Worm (Caenorhabditis elegans) whole organism, late embryonic: ENCODE measurements around the gene K10H10.9.
A peak's percentile ranks its signal among the peaks of the same experiment; 100 is the strongest.

Experiments used
- C08G9.2 ChIP-seq: sonication (generic microtip); optimal IDR thresholded peaks from 2 replicates; lab custom pipeline; 2016; ENCODE audit warnings: mild to moderate bottlenecking, missing genetic modification characterization, moderate library complexity, missing compliant biosample characterization
- C38D4.7 ChIP-seq: fragments of 200-800 bp; sonication (Bioruptor generic); optimal IDR thresholded peaks from 2 replicates; lab custom pipeline; 2018; ENCODE audit warnings: mild to moderate bottlenecking, missing genetic modification characterization, moderate library complexity, missing compliant biosample characterization
- K09A11.1 ChIP-seq: sonication (generic microtip); optimal IDR thresholded peaks from 2 replicates; lab custom pipeline; 2017; ENCODE audit warnings: antibody characterized with exemption, mild to moderate bottlenecking, missing genetic modification characterization, missing compliant biosample characterization; ENCODE audit not compliant: insufficient read depth
- Y22D7AL.16 ChIP-seq: sonication (generic microtip); optimal IDR thresholded peaks from 2 replicates; lab custom pipeline; 2016; ENCODE audit warnings: missing genetic modification characterization, missing compliant biosample characterization
- ama-1 ChIP-seq: fragments of 150-350 bp; optimal IDR thresholded peaks from 2 replicates; lab custom pipeline; 2014
- ceh-2 ChIP-seq: sonication (generic microtip); optimal IDR thresholded peaks from 2 replicates; lab custom pipeline; 2016; ENCODE audit warnings: missing genotype, missing genetic modification characterization, missing compliant biosample characterization
- ceh-22 ChIP-seq: sonication (generic microtip); optimal IDR thresholded peaks from 2 replicates; lab custom pipeline; 2017; ENCODE audit warnings: missing biosample characterization, missing genetic modification characterization
- ceh-30 ChIP-seq: fragments of 150-350 bp; optimal IDR thresholded peaks from 2 replicates; lab custom pipeline; 2014; ENCODE audit warnings: missing biosample characterization, missing genetic modification characterization
- ceh-31 ChIP-seq: sonication (generic microtip); optimal IDR thresholded peaks from 2 replicates; lab custom pipeline; 2016; ENCODE audit warnings: missing genetic modification characterization, missing compliant biosample characterization
- ceh-45 ChIP-seq: fragments of 200-800 bp; sonication (Bioruptor generic); IDR thresholded peaks from 2 replicates; pipeline ENCODE4 v1.3.6; 2022; ENCODE audit warnings: missing genetic modification reagents, missing genetic modification characterization, missing compliant biosample characterization
- ceh-48 ChIP-seq: sonication (generic microtip); optimal IDR thresholded peaks from 2 replicates; lab custom pipeline; 2016; ENCODE audit warnings: missing genetic modification characterization, inconsistent platforms, missing compliant biosample characterization
- ceh-9 ChIP-seq: sonication (generic microtip); optimal IDR thresholded peaks from 2 replicates; lab custom pipeline; 2016; ENCODE audit warnings: mild to moderate bottlenecking, missing genetic modification characterization, inconsistent platforms, missing compliant biosample characterization
- che-1 ChIP-seq: sonication (generic microtip); optimal IDR thresholded peaks from 2 replicates; lab custom pipeline; 2016; ENCODE audit warnings: mild to moderate bottlenecking, missing genetic modification characterization, missing compliant biosample characterization
- dmd-4 ChIP-seq: sonication (generic microtip); optimal IDR thresholded peaks from 2 replicates; lab custom pipeline; 2016; ENCODE audit warnings: borderline replicate concordance, missing genetic modification characterization, missing compliant biosample characterization
- dve-1 ChIP-seq: sonication (generic microtip); optimal IDR thresholded peaks from 2 replicates; lab custom pipeline; 2017; ENCODE audit warnings: antibody characterized with exemption, mild to moderate bottlenecking, missing genetic modification characterization, missing compliant biosample characterization
- ets-4 ChIP-seq: sonication (generic microtip); optimal IDR thresholded peaks from 2 replicates; lab custom pipeline; 2016; ENCODE audit warnings: missing genetic modification characterization, missing compliant biosample characterization
- hlh-13 ChIP-seq: fragments of 200-800 bp; sonication (Bioruptor generic); optimal IDR thresholded peaks from 2 replicates; lab custom pipeline; 2018; ENCODE audit warnings: mild to moderate bottlenecking, missing genetic modification characterization, missing compliant biosample characterization
- madf-2 ChIP-seq: sonication (generic microtip); optimal IDR thresholded peaks from 2 replicates; lab custom pipeline; 2017; ENCODE audit warnings: missing genetic modification characterization, missing compliant biosample characterization
- mec-3 ChIP-seq: sonication (generic microtip); optimal IDR thresholded peaks from 2 replicates; lab custom pipeline; 2016; ENCODE audit warnings: borderline replicate concordance, missing genetic modification characterization, missing compliant biosample characterization
- nfya-1 ChIP-seq: sonication (generic microtip); optimal IDR thresholded peaks from 2 replicates; lab custom pipeline; 2017; ENCODE audit warnings: missing genetic modification characterization, mild to moderate bottlenecking, missing compliant biosample characterization, antibody characterized with exemption, moderate library complexity
- nhr-11 ChIP-seq: fragments of 150-350 bp; optimal IDR thresholded peaks from 2 replicates; lab custom pipeline; 2014; ENCODE audit warnings: missing biosample characterization, missing genetic modification characterization
- npax-4 ChIP-seq: sonication (generic microtip); optimal IDR thresholded peaks from 2 replicates; lab custom pipeline; 2016; ENCODE audit warnings: missing genetic modification characterization, missing compliant biosample characterization
- odd-2 ChIP-seq: sonication (generic microtip); optimal IDR thresholded peaks from 2 replicates; lab custom pipeline; 2017; ENCODE audit warnings: antibody characterized with exemption, mild to moderate bottlenecking, missing genetic modification characterization, missing compliant biosample characterization
- pag-3 ChIP-seq: sonication (generic microtip); optimal IDR thresholded peaks from 2 replicates; lab custom pipeline; 2016; ENCODE audit warnings: missing compliant biosample characterization, missing genetic modification characterization, borderline replicate concordance
- pat-9 ChIP-seq: fragments of 200-800 bp; sonication (Bioruptor generic); optimal IDR thresholded peaks from 2 replicates; lab custom pipeline; 2018; ENCODE audit warnings: mild to moderate bottlenecking, missing genetic modification characterization, moderate library complexity, missing compliant biosample characterization
- sox-2 ChIP-seq: fragments of 200-800 bp; sonication (Bioruptor generic); IDR thresholded peaks from 2 replicates; pipeline ENCODE4 v1.3.6; 2022; ENCODE audit warnings: missing genetic modification reagents, missing genetic modification characterization, missing compliant biosample characterization
- tbx-2 ChIP-seq: sonication (generic microtip); optimal IDR thresholded peaks from 2 replicates; lab custom pipeline; 2016; ENCODE audit warnings: missing genetic modification characterization, missing compliant biosample characterization
- tbx-7 ChIP-seq: sonication (generic microtip); optimal IDR thresholded peaks from 2 replicates; lab custom pipeline; 2016; ENCODE audit warnings: missing genotype, missing genetic modification characterization, missing compliant biosample characterization
- unc-42 ChIP-seq: sonication (generic microtip); optimal IDR thresholded peaks from 2 replicates; lab custom pipeline; 2016; ENCODE audit warnings: missing genotype, missing genetic modification characterization, missing compliant biosample characterization
- unc-55 ChIP-seq: sonication (generic microtip); optimal IDR thresholded peaks from 2 replicates; lab custom pipeline; 2017; ENCODE audit warnings: missing biosample characterization, missing genetic modification reagents, missing genetic modification characterization
- unc-86 ChIP-seq: sonication (generic microtip); optimal IDR thresholded peaks from 2 replicates; lab custom pipeline; 2016; ENCODE audit warnings: missing genetic modification characterization, missing compliant biosample characterization
- zip-5 ChIP-seq: sonication (generic microtip); optimal IDR thresholded peaks from 2 replicates; lab custom pipeline; 2016; ENCODE audit warnings: missing genetic modification characterization, missing compliant biosample characterization

The K10H10.9 gene

ce11 chrII:14483813-14484212 is 31.1 kb downstream of the K10H10.9 start:
- TF ChIP-seq nhr-11 (tag; lab: Kevin White, UChicago): no peak
- no peak for TF ChIP-seq unc-86
- no peak for TF ChIP-seq dve-1 (tag; lab: Kevin White, UChicago)
- TF ChIP-seq sox-2 (GFP tag; lab: Robert Waterston, UW): no peak
- no peak for TF ChIP-seq madf-2
- no peak for TF ChIP-seq mec-3 (tag; lab: Kevin White, UChicago)
- TF ChIP-seq ceh-22 (tag; lab: Kevin White, UChicago): no peak

DNA sequence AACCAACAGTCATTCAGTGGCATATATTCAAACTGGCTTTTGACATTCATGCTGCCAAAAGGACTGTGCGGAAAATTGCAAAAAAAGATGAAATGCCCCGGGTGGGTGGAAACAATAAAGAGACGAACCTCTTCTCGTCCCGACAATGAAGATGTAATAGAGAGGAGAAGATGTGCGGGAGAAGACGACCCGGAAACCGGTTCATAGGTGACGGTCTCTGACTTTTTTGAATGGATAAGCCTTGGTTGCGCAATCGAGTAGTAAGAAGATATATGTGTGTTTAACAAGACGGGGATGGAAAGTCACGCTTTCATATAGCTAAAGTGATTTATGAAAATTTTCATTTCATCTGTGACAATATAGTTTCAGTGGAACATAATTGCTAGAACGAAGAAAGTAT is 34.1 kb downstream of the K10H10.9 start:
- TF ChIP-seq nfya-1 (no peak), dmd-4 (tag; lab: Kevin White, UChicago) (no peak), pat-9 (tag; lab: Kevin White, UChicago) (no peak), ceh-45 (GFP tag; lab: Robert Waterston, UW) (no peak), unc-55 (GFP tag; lab: Kevin White, UChicago) (no peak)

ce11 chrII:14479583-14480245 is 35.2 kb downstream of the K10H10.9 start, which contains the start of gene C13B4.1:
C13B4.1 (minus strand) TSS chrII:14479633.
- TF ChIP-seq ceh-48: no peak
- TF ChIP-seq ceh-22 (tag; lab: Kevin White, UChicago): no peak
- TF ChIP-seq tbx-2 (tag; lab: Kevin White, UChicago): peak; percentile 38
- no peak for TF ChIP-seq unc-55 (GFP tag; lab: Kevin White, UChicago)
- no peak for TF ChIP-seq ceh-30
- no peak for TF ChIP-seq C38D4.7 (GFP tag; lab: Kevin White, UChicago)
- peak; percentile 9 for TF ChIP-seq zip-5 (tag; lab: Kevin White, UChicago)
- no peak for TF ChIP-seq hlh-13
- TF ChIP-seq K09A11.1 (tag; lab: Kevin White, UChicago): no peak
- peak; percentile 27 for TF ChIP-seq C08G9.2 (tag; lab: Kevin White, UChicago)
- TF ChIP-seq dmd-4 (tag; lab: Kevin White, UChicago): no peak
- no peak for TF ChIP-seq ceh-9
- no peak for TF ChIP-seq pag-3
- no peak for TF ChIP-seq tbx-7
- TF ChIP-seq npax-4: no peak
- TF ChIP-seq odd-2 (tag; lab: Kevin White, UChicago): no peak
- no peak for TF ChIP-seq dve-1 (tag; lab: Kevin White, UChicago)
- TF ChIP-seq sox-2 (GFP tag; lab: Robert Waterston, UW): no peak
- TF ChIP-seq ceh-2 (tag; lab: Kevin White, UChicago): no peak
- TF ChIP-seq ceh-31: peak; percentile 16

ce11 chrII:14474700-14475099 is 40.2 kb downstream of the K10H10.9 start:
- TF ChIP-seq K09A11.1 (tag; lab: Kevin White, UChicago) (peak; percentile 24), ets-4 (tag; lab: Kevin White, UChicago) (no peak), che-1 (tag; lab: Kevin White, UChicago) (peak; percentile 25), C38D4.7 (GFP tag; lab: Kevin White, UChicago) (peak; percentile 6), ama-1 (no peak), Y22D7AL.16 (tag; lab: Kevin White, UChicago) (no peak), tbx-7 (no peak), ceh-9 (no peak)

ce11 chrII:14470020-14470419 is 44.9 kb downstream of the K10H10.9 start:
- TF ChIP-seq npax-4: no peak
- peak; percentile 85 for TF ChIP-seq unc-42 (tag; lab: Kevin White, UChicago)
